Worm (Caenorhabditis elegans) whole organism, midembryonic: ENCODE measurements around the gene Y104H12D.2.

Experiments
- T22C8.4 ChIP-seq: fragments of 200-800 bp; sonication (Bioruptor generic); IDR thresholded peaks from 2 replicates; pipeline ENCODE4 v1.3.6; 2022; ENCODE audit warnings: missing genetic modification characterization, missing compliant biosample characterization
- cog-1 ChIP-seq: sonication (generic microtip); optimal IDR thresholded peaks from 2 replicates; lab custom pipeline; 2016; ENCODE audit warnings: missing genetic modification characterization, missing compliant biosample characterization
- flt-1 ChIP-seq: fragments of 200-800 bp; sonication (Bioruptor generic); IDR thresholded peaks from 2 replicates; pipeline ENCODE4 v1.3.6; 2022; ENCODE audit warnings: missing genetic modification characterization, missing compliant biosample characterization
- klf-2 ChIP-seq: fragments of 200-800 bp; sonication (Bioruptor generic); conservative IDR thresholded peaks from 2 replicates; pipeline ENCODE4 v1.3.6; 2022; ENCODE audit warnings: missing genetic modification reagents, missing genetic modification characterization, missing compliant biosample characterization
- med-1 ChIP-seq: sonication (generic microtip); optimal IDR thresholded peaks from 2 replicates; lab custom pipeline; 2017; ENCODE audit warnings: missing genetic modification characterization, mild to moderate bottlenecking, missing compliant biosample characterization, antibody characterized with exemption, missing genetic modification reagents; ENCODE audit not compliant: insufficient read depth
- ref-1 ChIP-seq: fragments of 200-800 bp; sonication (Bioruptor generic); conservative IDR thresholded peaks from 2 replicates; pipeline ENCODE4 v1.3.6; 2022; ENCODE audit warnings: missing genetic modification reagents, missing genetic modification characterization, missing compliant biosample characterization
- tab-1 ChIP-seq: fragments of 200-800 bp; sonication (Bioruptor generic); IDR thresholded peaks from 2 replicates; pipeline ENCODE4 v1.3.6; 2022; ENCODE audit warnings: missing genetic modification characterization, missing compliant biosample characterization
- ztf-23 ChIP-seq: fragments of 200-800 bp; sonication (Bioruptor generic); IDR thresholded peaks from 2 replicates; pipeline ENCODE4 v1.3.6; 2022; ENCODE audit warnings: missing genetic modification reagents, missing genetic modification characterization, missing compliant biosample characterization
- ztf-29 ChIP-seq: fragments of 200-800 bp; sonication (Bioruptor generic); IDR thresholded peaks from 2 replicates; pipeline ENCODE4 v1.3.6; 2022; ENCODE audit warnings: missing genetic modification reagents, missing genetic modification characterization, missing compliant biosample characterization

Y104H12D.2 gene

DNA sequence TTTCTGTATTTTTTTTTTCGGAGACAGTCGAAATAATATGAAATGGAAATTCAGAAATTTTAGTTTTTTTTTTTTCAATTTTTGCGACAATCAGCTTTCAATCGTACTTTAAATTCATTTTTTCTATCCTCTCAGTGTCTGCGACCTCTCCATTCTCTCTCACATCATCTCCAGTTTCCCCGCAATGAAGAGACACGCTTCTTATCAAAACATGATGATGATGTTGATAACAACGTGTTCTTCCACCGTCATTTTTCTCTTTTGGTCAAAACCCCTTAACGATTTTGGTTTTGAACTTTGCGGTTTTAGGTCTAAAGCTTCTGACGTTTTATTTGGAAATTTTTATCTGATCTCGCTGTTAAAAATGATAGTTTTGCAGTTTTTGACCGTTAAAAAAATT is 31.5 kb downstream of the Y104H12D.2 start:
- TF ChIP-seq T22C8.4 (GFP tag; lab: Robert Waterston, UW) (no peak), ztf-29 (no peak), klf-2 (no peak), med-1 (GFP tag; lab: Kevin White, UChicago) (no peak), ref-1 (GFP tag; lab: Robert Waterston, UW) (no peak), ztf-23 (GFP tag; lab: Robert Waterston, UW) (no peak), flt-1 (GFP tag; lab: Robert Waterston, UW) (no peak), cog-1 (no peak), tab-1 (GFP tag; lab: Robert Waterston, UW) (no peak)

- TF ChIP-seq ztf-23 (GFP tag; lab: Robert Waterston, UW) (no peak), med-1 (GFP tag; lab: Kevin White, UChicago) (no peak), T22C8.4 (GFP tag; lab: Robert Waterston, UW) (no peak)
These were observed 32.0 kb downstream of the Y104H12D.2 start for ce11 chrIV:1209813-1210212.

DNA sequence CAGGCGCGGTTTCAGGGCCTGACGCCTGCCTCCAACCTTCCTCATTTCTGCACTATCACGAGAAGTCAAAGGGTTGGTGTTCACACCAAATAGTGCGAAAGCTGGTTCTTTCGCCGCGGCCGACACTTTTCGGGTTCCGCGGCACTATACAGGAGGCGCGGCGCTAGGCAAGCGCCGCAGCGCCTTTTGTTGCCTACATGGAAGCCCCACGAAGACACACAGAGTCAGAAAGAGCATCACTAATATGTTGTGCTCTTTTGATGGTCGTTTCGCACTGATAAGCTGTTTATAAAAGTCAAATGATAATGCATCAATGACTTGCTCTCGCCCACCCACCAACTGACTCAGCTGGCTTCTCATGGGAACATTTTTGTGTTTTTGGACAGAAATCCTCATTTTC is 34.1 kb downstream of the Y104H12D.2 start:
- TF ChIP-seq ztf-29, result no peak
- no peak for TF ChIP-seq ref-1 (GFP tag; lab: Robert Waterston, UW)
- TF ChIP-seq cog-1, result no peak

DNA sequence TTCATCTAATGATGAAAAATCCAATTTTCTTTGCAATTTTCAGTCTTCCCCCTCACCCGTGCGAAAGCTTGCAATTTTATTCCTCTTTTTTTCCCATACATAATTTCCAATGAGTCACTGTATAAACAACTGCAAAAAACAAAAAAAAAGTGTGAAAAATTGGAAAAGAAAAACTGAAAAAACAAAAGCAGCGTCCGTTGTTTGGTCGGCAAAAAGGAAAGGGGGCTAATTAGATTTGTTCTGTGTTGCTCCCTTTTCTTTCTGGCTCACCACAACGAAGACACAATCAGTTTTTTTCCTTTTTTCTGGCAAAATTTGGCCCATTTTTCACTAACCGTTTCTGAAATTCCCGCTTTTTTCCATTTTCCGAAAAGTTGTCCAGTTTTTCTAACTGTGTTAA is 34.5 kb downstream of the Y104H12D.2 start:
- no peak for TF ChIP-seq cog-1
- no peak for TF ChIP-seq med-1 (GFP tag; lab: Kevin White, UChicago)
- no peak for TF ChIP-seq flt-1 (GFP tag; lab: Robert Waterston, UW)
- TF ChIP-seq ztf-23 (GFP tag; lab: Robert Waterston, UW), result no peak
- TF ChIP-seq ztf-29, result no peak

DNA sequence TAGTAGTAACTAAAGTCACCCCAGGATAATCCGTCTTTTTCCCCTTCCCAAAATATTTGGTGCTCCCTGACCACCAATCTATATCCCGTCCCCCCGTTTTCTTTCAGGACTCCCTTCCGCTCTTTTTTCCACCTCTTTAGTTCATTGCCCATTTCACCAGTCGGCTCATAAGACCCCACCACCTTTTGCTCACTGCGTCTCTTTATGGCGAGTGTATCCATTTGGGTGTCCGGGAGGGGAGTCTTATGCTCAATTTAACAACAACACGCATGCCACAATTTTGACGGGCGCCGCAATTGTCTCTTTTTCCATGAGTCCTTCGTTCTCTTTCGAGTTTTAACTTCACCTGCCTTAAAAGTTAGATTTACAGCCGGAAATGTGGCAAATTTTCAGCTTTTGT is 35.4 kb downstream of the Y104H12D.2 start:
- TF ChIP-seq ztf-29 (no peak), cog-1 (no peak), T22C8.4 (GFP tag; lab: Robert Waterston, UW) (no peak), ztf-23 (GFP tag; lab: Robert Waterston, UW) (no peak), flt-1 (GFP tag; lab: Robert Waterston, UW) (no peak), tab-1 (GFP tag; lab: Robert Waterston, UW) (no peak), klf-2 (no peak), med-1 (GFP tag; lab: Kevin White, UChicago) (no peak), ref-1 (GFP tag; lab: Robert Waterston, UW) (no peak)

ce11 chrIV:1215536-1215935 is 37.7 kb downstream of the Y104H12D.2 start:
- no peak for TF ChIP-seq ztf-23 (GFP tag; lab: Robert Waterston, UW)
- no peak for TF ChIP-seq med-1 (GFP tag; lab: Kevin White, UChicago)
- no peak for TF ChIP-seq ztf-29
- TF ChIP-seq T22C8.4 (GFP tag; lab: Robert Waterston, UW), result no peak
- TF ChIP-seq flt-1 (GFP tag; lab: Robert Waterston, UW), result no peak
- TF ChIP-seq cog-1, result no peak
- TF ChIP-seq tab-1 (GFP tag; lab: Robert Waterston, UW), result no peak
- no peak for TF ChIP-seq ref-1 (GFP tag; lab: Robert Waterston, UW)
- TF ChIP-seq klf-2, result no peak

- TF ChIP-seq flt-1 (GFP tag; lab: Robert Waterston, UW), result no peak
- no peak for TF ChIP-seq ztf-23 (GFP tag; lab: Robert Waterston, UW)
- no peak for TF ChIP-seq med-1 (GFP tag; lab: Kevin White, UChicago)
- TF ChIP-seq klf-2, result no peak
- TF ChIP-seq tab-1 (GFP tag; lab: Robert Waterston, UW), result no peak
These were observed 38.5 kb downstream of the Y104H12D.2 start, which contains the start of gene W09G12.9 for ce11 chrIV:1216290-1216689. Gene W09G12.9, plus strand, starts transcription at chrIV:1216590.

- no peak for TF ChIP-seq T22C8.4 (GFP tag; lab: Robert Waterston, UW)
- no peak for TF ChIP-seq tab-1 (GFP tag; lab: Robert Waterston, UW)
- no peak for TF ChIP-seq cog-1
- no peak for TF ChIP-seq ref-1 (GFP tag; lab: Robert Waterston, UW)
- TF ChIP-seq klf-2, result no peak
- TF ChIP-seq med-1 (GFP tag; lab: Kevin White, UChicago), result no peak
- no peak for TF ChIP-seq ztf-23 (GFP tag; lab: Robert Waterston, UW)
- TF ChIP-seq ztf-29, result no peak
- no peak for TF ChIP-seq flt-1 (GFP tag; lab: Robert Waterston, UW)
These were observed 43.3 kb downstream of the Y104H12D.2 start, which contains the start of gene W09G12.10 for ce11 chrIV:1221167-1221566. Gene W09G12.10, minus strand, starts transcription at chrIV:1221287.

DNA sequence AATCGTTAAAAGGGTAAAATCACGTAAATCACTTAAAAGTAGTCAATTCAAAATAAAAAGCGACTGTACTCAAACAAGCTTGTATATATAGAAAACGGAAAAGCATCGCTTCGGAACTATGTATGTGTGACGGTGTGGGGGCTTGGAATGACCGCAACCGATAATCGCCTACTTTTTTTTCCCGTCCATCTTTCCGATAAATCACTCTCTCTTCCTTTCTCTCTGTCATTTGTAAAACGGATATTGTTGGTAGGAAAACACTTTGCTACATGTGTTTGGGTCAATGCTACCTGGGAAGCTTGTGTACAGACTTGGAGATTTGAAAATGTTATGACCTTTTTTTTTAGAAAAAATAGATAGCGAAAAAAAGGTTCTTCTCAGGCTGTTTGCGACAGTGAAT is 47.0 kb downstream of the Y104H12D.2 start:
- TF ChIP-seq ztf-23 (GFP tag; lab: Robert Waterston, UW), result no peak
- no peak for TF ChIP-seq tab-1 (GFP tag; lab: Robert Waterston, UW)
- no peak for TF ChIP-seq T22C8.4 (GFP tag; lab: Robert Waterston, UW)
- TF ChIP-seq klf-2, result no peak
- no peak for TF ChIP-seq cog-1
- TF ChIP-seq med-1 (GFP tag; lab: Kevin White, UChicago), result no peak
- no peak for TF ChIP-seq flt-1 (GFP tag; lab: Robert Waterston, UW)
- TF ChIP-seq ztf-29, result no peak
- no peak for TF ChIP-seq ref-1 (GFP tag; lab: Robert Waterston, UW)

DNA sequence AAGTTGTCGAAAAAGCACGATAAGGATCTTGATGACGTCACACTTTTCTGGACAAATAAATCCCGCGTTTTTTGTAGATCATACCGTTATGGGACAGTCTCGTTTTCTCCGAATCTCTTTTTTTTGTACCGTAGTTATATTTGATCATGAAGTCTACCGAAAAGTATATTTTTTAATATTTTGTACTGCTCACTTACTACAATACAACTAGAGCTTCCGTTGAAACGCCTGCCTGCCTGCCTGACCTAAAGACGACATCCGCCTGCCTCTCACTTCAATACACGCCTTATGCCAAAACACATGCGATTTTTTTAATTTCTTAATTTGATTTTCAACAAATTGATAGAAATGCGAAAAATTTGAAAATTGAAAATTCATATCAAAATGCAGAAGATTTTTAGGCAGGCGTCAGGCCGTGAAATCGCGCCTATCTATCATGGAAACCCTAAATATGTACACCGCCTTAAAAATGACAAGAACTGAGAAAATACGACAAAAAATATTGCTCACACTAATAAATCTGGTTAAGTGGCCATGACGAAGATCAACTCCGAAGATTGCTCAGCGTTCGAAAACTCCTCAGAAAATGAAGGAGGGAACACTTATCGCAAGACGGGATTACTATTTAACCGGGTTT is 47.9 kb downstream of the Y104H12D.2 start, which contains the start of gene W09G12.8:
Gene W09G12.8 (plus strand): TSS at position 587 of the 637 bp plus-strand sequence.
- TF ChIP-seq ztf-23 (GFP tag; lab: Robert Waterston, UW) (no peak), tab-1 (GFP tag; lab: Robert Waterston, UW) (no peak), ref-1 (GFP tag; lab: Robert Waterston, UW) (no peak), cog-1 (no peak), ztf-29 (no peak)
